Worm (Caenorhabditis elegans) whole organism, L2 larva: ENCODE results near the gene meg-2.

Experiments used
- C34F6.9 ChIP-seq: fragments of 150-350 bp; optimal IDR thresholded peaks from 2 replicates; lab custom pipeline; 2014; ENCODE audit warnings: missing biosample characterization, missing genetic modification characterization
- F13H6.1 ChIP-seq: sonication (generic microtip); optimal IDR thresholded peaks from 2 replicates; lab custom pipeline; 2016; ENCODE audit warnings: missing genetic modification characterization, missing compliant biosample characterization
- R02D3.7 ChIP-seq: fragments of 150-350 bp; optimal IDR thresholded peaks from 2 replicates; lab custom pipeline; 2014; ENCODE audit warnings: missing biosample characterization, missing genetic modification characterization
- Y55F3AM.14 ChIP-seq: fragments of 200-800 bp; sonication (Bioruptor generic); optimal IDR thresholded peaks from 2 replicates; lab custom pipeline; 2018; ENCODE audit warnings: mild to moderate bottlenecking, missing genetic modification characterization, missing compliant biosample characterization
- ZK546.5 ChIP-seq: sonication (generic microtip); optimal IDR thresholded peaks from 2 replicates; lab custom pipeline; 2017; ENCODE audit warnings: missing biosample characterization, missing genetic modification characterization
- alr-1 ChIP-seq: fragments of 150-350 bp; optimal IDR thresholded peaks from 2 replicates; lab custom pipeline; 2014; ENCODE audit warnings: missing biosample characterization, missing genetic modification characterization
- aly-2 ChIP-seq: fragments of 150-350 bp; optimal IDR thresholded peaks from 2 replicates; lab custom pipeline; 2014; ENCODE audit warnings: missing biosample characterization, missing genetic modification characterization
- ama-1 ChIP-seq: fragments of 150-350 bp; optimal IDR thresholded peaks from 2 replicates; lab custom pipeline; 2018; ENCODE audit warnings: inconsistent platforms
- blmp-1 ChIP-seq: sonication (generic microtip); optimal IDR thresholded peaks from 2 replicates; lab custom pipeline; 2017; ENCODE audit warnings: missing genetic modification characterization, mild to moderate bottlenecking, missing compliant biosample characterization, antibody characterized with exemption, moderate library complexity; ENCODE audit not compliant: insufficient read depth
- ceh-16 ChIP-seq: fragments of 150-350 bp; optimal IDR thresholded peaks from 2 replicates; lab custom pipeline; 2014; ENCODE audit warnings: missing biosample characterization, missing genetic modification characterization
- ceh-82 ChIP-seq: fragments of 150-350 bp; optimal IDR thresholded peaks from 2 replicates; lab custom pipeline; 2014; ENCODE audit warnings: missing biosample characterization, missing genetic modification characterization
- crh-2 ChIP-seq: sonication (generic microtip); optimal IDR thresholded peaks from 2 replicates; lab custom pipeline; 2017; ENCODE audit warnings: missing biosample characterization, missing genetic modification characterization
- dmd-4 ChIP-seq: sonication (generic microtip); optimal IDR thresholded peaks from 2 replicates; lab custom pipeline; 2017; ENCODE audit warnings: missing biosample characterization, missing genetic modification characterization
- egl-27 ChIP-seq: sonication (generic microtip); optimal IDR thresholded peaks from 3 replicates; lab custom pipeline; 2017; ENCODE audit warnings: missing biosample characterization, missing genetic modification reagents, missing genetic modification characterization
- elt-1 ChIP-seq: fragments of 150-350 bp; optimal IDR thresholded peaks from 2 replicates; lab custom pipeline; 2014; ENCODE audit warnings: missing biosample characterization, missing genetic modification characterization
- elt-3 ChIP-seq: sonication (generic microtip); optimal IDR thresholded peaks from 2 replicates; lab custom pipeline; 2017; ENCODE audit warnings: missing biosample characterization, missing genetic modification characterization
- fos-1 ChIP-seq: fragments of 150-350 bp; optimal IDR thresholded peaks from 2 replicates; lab custom pipeline; 2014; ENCODE audit warnings: missing biosample characterization, missing genetic modification characterization
- gmeb-1 ChIP-seq: fragments of 150-350 bp; optimal IDR thresholded peaks from 2 replicates; lab custom pipeline; 2014; ENCODE audit warnings: missing biosample characterization, missing genetic modification characterization
- lin-11 ChIP-seq: fragments of 150-350 bp; sonication (generic microtip); optimal IDR thresholded peaks from 2 replicates; lab custom pipeline; 2014; ENCODE audit warnings: missing biosample characterization, missing genetic modification characterization, inconsistent platforms, mixed read lengths
- lin-13 ChIP-seq: fragments of 150-350 bp; optimal IDR thresholded peaks from 2 replicates; lab custom pipeline; 2014; ENCODE audit warnings: missing biosample characterization, missing genetic modification reagents, missing genetic modification characterization
- lin-39 ChIP-seq: fragments of 150-350 bp; optimal IDR thresholded peaks from 2 replicates; lab custom pipeline; 2014; ENCODE audit warnings: missing biosample characterization, missing genetic modification reagents, missing genetic modification characterization
- lsy-2 ChIP-seq, 2 experiments: fragments of 150-350 bp in 1 of 2; sonication (generic microtip) in 1 of 2; optimal IDR thresholded peaks; 2 replicates each; lab custom pipeline; 2014 to 2017; ENCODE audit warnings: missing biosample characterization in 2 of 2, missing genetic modification characterization in 2 of 2
- mab-5 ChIP-seq: fragments of 150-350 bp; optimal IDR thresholded peaks from 2 replicates; lab custom pipeline; 2014; ENCODE audit warnings: missing biosample characterization, missing genetic modification characterization
- mbf-1 ChIP-seq: sonication (generic microtip); optimal IDR thresholded peaks from 2 replicates; lab custom pipeline; 2017; ENCODE audit warnings: missing biosample characterization, missing genetic modification characterization
- mdl-1 ChIP-seq, 2 experiments: fragments of 150-350 bp in 1 of 2; sonication (generic microtip) in 1 of 2; optimal IDR thresholded peaks; 2 replicates each; lab custom pipeline; 2017; ENCODE audit warnings: missing biosample characterization in 2 of 2, missing genetic modification characterization in 2 of 2
- nhr-10 ChIP-seq: sonication (generic microtip); optimal IDR thresholded peaks from 2 replicates; lab custom pipeline; 2017; ENCODE audit warnings: missing biosample characterization, missing genetic modification characterization
- nhr-11 ChIP-seq: fragments of 150-350 bp; optimal IDR thresholded peaks from 2 replicates; lab custom pipeline; 2014; ENCODE audit warnings: missing biosample characterization, missing genetic modification characterization
- nhr-12 ChIP-seq: fragments of 150-350 bp; optimal IDR thresholded peaks from 2 replicates; lab custom pipeline; 2014; ENCODE audit warnings: missing biosample characterization, missing genetic modification characterization
- nhr-129 ChIP-seq: fragments of 150-350 bp; optimal IDR thresholded peaks from 2 replicates; lab custom pipeline; 2014; ENCODE audit warnings: missing biosample characterization, missing genetic modification characterization
- nhr-21 ChIP-seq: fragments of 150-350 bp; optimal IDR thresholded peaks from 2 replicates; lab custom pipeline; 2014; ENCODE audit warnings: missing biosample characterization, missing genetic modification characterization
- nhr-23 ChIP-seq: fragments of 150-350 bp; optimal IDR thresholded peaks from 2 replicates; lab custom pipeline; 2014; ENCODE audit warnings: missing biosample characterization, missing genetic modification reagents, missing genetic modification characterization
- nhr-237 ChIP-seq: fragments of 150-350 bp; optimal IDR thresholded peaks from 2 replicates; lab custom pipeline; 2014; ENCODE audit warnings: missing biosample characterization, missing genetic modification characterization
- nhr-25 ChIP-seq: fragments of 150-350 bp; sonication (generic microtip); optimal IDR thresholded peaks from 3 replicates; lab custom pipeline; 2014; ENCODE audit warnings: missing biosample characterization, missing genetic modification characterization
- nhr-6 ChIP-seq: fragments of 150-350 bp; optimal IDR thresholded peaks from 2 replicates; lab custom pipeline; 2014; ENCODE audit warnings: missing biosample characterization, missing genetic modification characterization
- nhr-77 ChIP-seq: fragments of 150-350 bp; optimal IDR thresholded peaks from 2 replicates; lab custom pipeline; 2014; ENCODE audit warnings: missing biosample characterization, missing genetic modification characterization
- peb-1 ChIP-seq: fragments of 150-350 bp; optimal IDR thresholded peaks from 2 replicates; lab custom pipeline; 2014; ENCODE audit warnings: missing biosample characterization, missing genetic modification characterization
- sem-4 ChIP-seq: fragments of 150-350 bp; optimal IDR thresholded peaks from 2 replicates; lab custom pipeline; 2014; ENCODE audit warnings: missing biosample characterization, missing genetic modification reagents, missing genetic modification characterization
- skn-1 ChIP-seq: sonication (generic microtip); optimal IDR thresholded peaks from 2 replicates; lab custom pipeline; 2017; ENCODE audit warnings: missing biosample characterization, missing genetic modification characterization
- sma-3 ChIP-seq: sonication (generic microtip); optimal IDR thresholded peaks from 2 replicates; lab custom pipeline; 2016; ENCODE audit warnings: missing genetic modification reagents, missing genetic modification characterization, missing compliant biosample characterization
- sma-9 ChIP-seq, 2 experiments: fragments of 150-350 bp in 1 of 2; sonication (generic microtip) in 1 of 2; optimal IDR thresholded peaks; 2 replicates each; lab custom pipeline; 2014 to 2016; ENCODE audit warnings: missing genetic modification characterization in 2 of 2, mild to moderate bottlenecking in 1 of 2, missing biosample characterization in 1 of 2, missing compliant biosample characterization in 1 of 2, missing genetic modification reagents in 1 of 2, moderate library complexity in 1 of 2
- snpc-4 ChIP-seq: fragments of 150-350 bp; optimal IDR thresholded peaks from 2 replicates; lab custom pipeline; 2014; ENCODE audit warnings: missing biosample characterization, missing genetic modification characterization
- unc-39 ChIP-seq: fragments of 150-350 bp; optimal IDR thresholded peaks from 2 replicates; lab custom pipeline; 2014; ENCODE audit warnings: missing biosample characterization, missing genetic modification characterization
- unc-55 ChIP-seq: fragments of 150-350 bp; sonication (generic microtip); optimal IDR thresholded peaks from 3 replicates; lab custom pipeline; 2014; ENCODE audit warnings: missing biosample characterization, missing genetic modification reagents, missing genetic modification characterization
- unc-62 ChIP-seq: fragments of 150-350 bp; optimal IDR thresholded peaks from 2 replicates; lab custom pipeline; 2014; ENCODE audit warnings: missing biosample characterization, missing genetic modification reagents, missing genetic modification characterization
- zag-1 ChIP-seq: fragments of 150-350 bp; optimal IDR thresholded peaks from 2 replicates; lab custom pipeline; 2014; ENCODE audit warnings: missing biosample characterization, missing genetic modification characterization
- ztf-1 ChIP-seq: fragments of 200-800 bp; sonication (Bioruptor generic); conservative IDR thresholded peaks from 2 replicates; pipeline ENCODE4 v1.3.6; 2022; ENCODE audit warnings: missing genetic modification characterization, missing compliant biosample characterization
- ztf-11 ChIP-seq: sonication (generic microtip); optimal IDR thresholded peaks from 2 replicates; lab custom pipeline; 2017; ENCODE audit warnings: missing biosample characterization, missing genetic modification characterization
- ztf-4 ChIP-seq: fragments of 150-350 bp; optimal IDR thresholded peaks from 2 replicates; lab custom pipeline; 2014; ENCODE audit warnings: missing biosample characterization, missing genetic modification characterization

meg-2 gene

ce11 chrX:13926029-13926428 lies at the start of gene meg-2:
TSS of gene meg-2 (minus strand) at chrX:13926129.
- no peak for TF ChIP-seq lin-13 (GFP tag; lab: Kevin White, UChicago)
- TF ChIP-seq Y55F3AM.14 (GFP tag; lab: Kevin White, UChicago): no peak
- no peak for TF ChIP-seq skn-1 (tag; lab: Kevin White, UChicago)
- no peak for TF ChIP-seq unc-55 (GFP tag; lab: Kevin White, UChicago)
- TF ChIP-seq ceh-82 (tag; lab: Kevin White, UChicago): no peak
- TF ChIP-seq nhr-77 (tag; lab: Kevin White, UChicago): no peak
- TF ChIP-seq nhr-21: no peak
- TF ChIP-seq fos-1: no peak
- no peak for TF ChIP-seq dmd-4 (tag; lab: Kevin White, UChicago)
- no peak for TF ChIP-seq snpc-4 (tag; lab: Kevin White, UChicago)
- TF ChIP-seq lin-39 (tag; lab: Kevin White, UChicago): no peak
- no peak for TF ChIP-seq ztf-11 (tag; lab: Kevin White, UChicago)
- TF ChIP-seq peb-1 (tag; lab: Kevin White, UChicago): no peak
- no peak for TF ChIP-seq unc-62 (GFP tag; lab: Kevin White, UChicago)

- TF ChIP-seq ztf-4: no peak
- TF ChIP-seq skn-1 (tag; lab: Kevin White, UChicago): no peak
- TF ChIP-seq nhr-11 (tag; lab: Kevin White, UChicago): no peak
- no peak for TF ChIP-seq nhr-12
- TF ChIP-seq unc-62 (GFP tag; lab: Kevin White, UChicago): no peak
- TF ChIP-seq snpc-4 (tag; lab: Kevin White, UChicago): peak; percentile 31
- no peak for TF ChIP-seq ama-1 (lab: Kevin White, UChicago)
- TF ChIP-seq gmeb-1 (tag; lab: Kevin White, UChicago): no peak
- TF ChIP-seq sem-4: peak; percentile 84
- no peak for TF ChIP-seq alr-1 (tag; lab: Kevin White, UChicago)
- TF ChIP-seq mab-5 (tag; lab: Kevin White, UChicago): no peak
- TF ChIP-seq sma-3: peak; percentile 49
- no peak for TF ChIP-seq unc-39 (tag; lab: Kevin White, UChicago)
- TF ChIP-seq lsy-2 (tag; optimal IDR thresholded peaks at IDR 0.05; lab: Kevin White, UChicago): peak in 1 of 2 experiments; percentile 55
- no peak for TF ChIP-seq nhr-10 (tag; lab: Kevin White, UChicago)
- no peak for TF ChIP-seq ceh-82 (tag; lab: Kevin White, UChicago)
- TF ChIP-seq unc-55 (GFP tag; lab: Kevin White, UChicago): no peak
- TF ChIP-seq ZK546.5 (tag; lab: Kevin White, UChicago): no peak
- TF ChIP-seq F13H6.1 (tag; lab: Kevin White, UChicago): peak; percentile 56
- TF ChIP-seq mbf-1 (tag; lab: Kevin White, UChicago): no peak
- TF ChIP-seq ceh-16 (tag; lab: Kevin White, UChicago): peak; percentile 22
- no peak for TF ChIP-seq lin-39 (tag; lab: Kevin White, UChicago)
- TF ChIP-seq nhr-129 (tag; lab: Kevin White, UChicago): peak; percentile 76
- TF ChIP-seq nhr-23: no peak
- TF ChIP-seq nhr-6 (tag; lab: Kevin White, UChicago): peak; percentile 13
- TF ChIP-seq Y55F3AM.14 (GFP tag; lab: Kevin White, UChicago): no peak
- TF ChIP-seq peb-1 (tag; lab: Kevin White, UChicago): no peak
- TF ChIP-seq egl-27: peak; percentile 52
- no peak for TF ChIP-seq ztf-1
- TF ChIP-seq crh-2 (tag; lab: Kevin White, UChicago): peak; percentile 37
- no peak for TF ChIP-seq nhr-237 (tag; lab: Kevin White, UChicago)
- no peak for TF ChIP-seq dmd-4 (tag; lab: Kevin White, UChicago)
- TF ChIP-seq nhr-77 (tag; lab: Kevin White, UChicago): no peak
- TF ChIP-seq nhr-25 (tag; lab: Kevin White, UChicago): peak; percentile 81
- peak in 1 of 2 experiments; percentile 50 for TF ChIP-seq mdl-1 (tag; optimal IDR thresholded peaks at IDR 0.05; lab: Kevin White, UChicago)
- no peak for TF ChIP-seq lin-11 (tag; lab: Kevin White, UChicago)
- no peak for TF ChIP-seq elt-3 (tag; lab: Kevin White, UChicago)
- TF ChIP-seq ztf-11 (tag; lab: Kevin White, UChicago): no peak
- peak; percentile 43 for TF ChIP-seq nhr-21
- no peak for TF ChIP-seq elt-1 (tag; lab: Kevin White, UChicago)
- no peak for TF ChIP-seq R02D3.7 (tag; lab: Kevin White, UChicago)
- TF ChIP-seq blmp-1 (tag; lab: Kevin White, UChicago): peak; percentile 64
- peak; percentile 86 for TF ChIP-seq sma-9 (GFP tag; optimal IDR thresholded peaks at IDR 0.05; lab: Kevin White, UChicago)
- no peak for TF ChIP-seq sma-9 (tag; optimal IDR thresholded peaks at IDR 0.05; lab: Kevin White, UChicago)
- TF ChIP-seq lin-13 (GFP tag; lab: Kevin White, UChicago): no peak
- TF ChIP-seq aly-2 (tag; lab: Kevin White, UChicago): no peak
- TF ChIP-seq C34F6.9 (tag; lab: Kevin White, UChicago): peak; percentile 31
- no peak for TF ChIP-seq fos-1
- no peak for TF ChIP-seq zag-1 (tag; lab: Kevin White, UChicago)
- TF ChIP-seq, all 48 proteins: peak for 16
These were observed 49.4 kb upstream of the meg-2 start, which contains the start of gene F48F7.5 for ce11 chrX:13975314-13975713. TSS of gene F48F7.5 (plus strand) at chrX:13975653.
